Fruit fly (Drosophila melanogaster) whole organism, embryonic: ENCODE data around the gene Dbp73D.

Source experiments
- Abd-B ChIP-seq: fragments of 200-800 bp; sonication (Bioruptor generic); optimal IDR thresholded peaks from 2 replicates; lab custom pipeline; 2018; ENCODE audit warnings: missing biosample characterization, mild to moderate bottlenecking, missing genetic modification characterization, moderate library complexity
- BEAF-32 ChIP-seq: fragments of 200-800 bp; sonication (Bioruptor generic); optimal IDR thresholded peaks from 3 replicates; lab custom pipeline; 2017; ENCODE audit warnings: missing biosample characterization, missing genetic modification characterization, mild to moderate bottlenecking, moderate library complexity, missing genetic modification reagents
- CG10366 ChIP-seq: fragments of 200-800 bp; sonication (Bioruptor generic); IDR thresholded peaks from 2 replicates; pipeline ENCODE4 v1.3.6; 2022; ENCODE audit warnings: missing biosample characterization, missing genetic modification characterization
- CG11093 ChIP-seq: fragments of 200-800 bp; sonication (Bioruptor generic); IDR thresholded peaks from 3 replicates; pipeline ENCODE4 v1.3.6; 2022; ENCODE audit warnings: missing biosample characterization, missing genetic modification characterization
- CG12104 ChIP-seq: fragments of 200-800 bp; sonication (Bioruptor generic); optimal IDR thresholded peaks from 3 replicates; lab custom pipeline; 2016; ENCODE audit warnings: missing biosample characterization, missing genetic modification characterization
- CG13287 ChIP-seq: fragments of 200-800 bp; sonication (Bioruptor generic); IDR thresholded peaks from 2 replicates; pipeline ENCODE4 v1.3.6; 2022; ENCODE audit warnings: missing biosample characterization, missing genetic modification characterization; ENCODE audit not compliant: partially characterized antibody
- CG14050 ChIP-seq: fragments of 200-800 bp; sonication (Bioruptor generic); IDR thresholded peaks from 3 replicates; pipeline ENCODE4 v1.3.6; 2022; ENCODE audit warnings: missing biosample characterization, missing genetic modification characterization
- CG14441 ChIP-seq: fragments of 200-800 bp; sonication (Bioruptor generic); IDR thresholded peaks from 2 replicates; pipeline ENCODE4 v1.3.6; 2022; ENCODE audit warnings: missing biosample characterization, missing genetic modification characterization
- CG16813 ChIP-seq: fragments of 200-800 bp; sonication (Bioruptor generic); IDR thresholded peaks from 3 replicates; pipeline ENCODE4 v1.3.6; 2022; ENCODE audit warnings: missing biosample characterization, missing genetic modification characterization; ENCODE audit not compliant: partially characterized antibody
- CG17328 ChIP-seq: fragments of 200-800 bp; sonication (Bioruptor generic); IDR thresholded peaks from 2 replicates; pipeline ENCODE4 v1.3.6; 2022; ENCODE audit warnings: missing biosample characterization, missing genetic modification characterization
- CG17829 ChIP-seq: fragments of 200-800 bp; optimal IDR thresholded peaks from 2 replicates; lab custom pipeline; 2019; ENCODE audit warnings: missing biosample characterization, mild to moderate bottlenecking, missing genetic modification characterization, moderate library complexity
- CG1832 ChIP-seq: fragments of 200-800 bp; sonication (Bioruptor generic); optimal IDR thresholded peaks from 2 replicates; lab custom pipeline; 2017; ENCODE audit warnings: missing biosample characterization, mild to moderate bottlenecking, missing genetic modification characterization, inconsistent platforms
- CG2889 ChIP-seq: fragments of 200-800 bp; sonication (Bioruptor generic); IDR thresholded peaks from 3 replicates; pipeline ENCODE4 v1.3.6; 2022; ENCODE audit warnings: missing biosample characterization, missing genetic modification characterization
- CG32767 ChIP-seq: fragments of 200-800 bp; sonication (Bioruptor generic); IDR thresholded peaks from 2 replicates; pipeline ENCODE4 v1.3.6; 2022; ENCODE audit warnings: missing biosample characterization, missing genetic modification characterization
- CG34224 ChIP-seq: fragments of 200-800 bp; sonication (Bioruptor generic); IDR thresholded peaks from 3 replicates; pipeline ENCODE4 v1.3.6; 2022; ENCODE audit warnings: missing biosample characterization, missing genetic modification characterization; ENCODE audit not compliant: partially characterized antibody
- CG7271 ChIP-seq: fragments of 200-800 bp; sonication (Bioruptor generic); optimal IDR thresholded peaks from 2 replicates; lab custom pipeline; 2018; ENCODE audit warnings: missing biosample characterization, mild to moderate bottlenecking, missing genetic modification characterization, moderate library complexity
- CG7745 ChIP-seq: fragments of 200-800 bp; sonication (Bioruptor generic); optimal IDR thresholded peaks from 2 replicates; lab custom pipeline; 2018; ENCODE audit warnings: missing biosample characterization, mild to moderate bottlenecking, missing genetic modification characterization, moderate library complexity
- CG7987 ChIP-seq: fragments of 200-800 bp; sonication (Bioruptor generic); optimal IDR thresholded peaks from 2 replicates; lab custom pipeline; 2018; ENCODE audit warnings: missing biosample characterization, mild to moderate bottlenecking, missing genetic modification characterization, moderate library complexity
- CTCF ChIP-seq: fragments of 200-800 bp; sonication (Bioruptor generic); optimal IDR thresholded peaks from 2 replicates; lab custom pipeline; 2017; ENCODE audit warnings: missing biosample characterization, mild to moderate bottlenecking, missing genetic modification characterization, moderate library complexity
- D19B ChIP-seq: fragments of 200-800 bp; sonication (Bioruptor generic); optimal IDR thresholded peaks from 2 replicates; lab custom pipeline; 2017; ENCODE audit warnings: missing biosample characterization, mild to moderate bottlenecking, missing genetic modification characterization
- Dp ChIP-seq: fragments of 200-800 bp; sonication (Bioruptor generic); optimal IDR thresholded peaks from 2 replicates; lab custom pipeline; 2018; ENCODE audit warnings: missing biosample characterization, mild to moderate bottlenecking, missing genetic modification characterization, moderate library complexity
- Drgx ChIP-seq: fragments of 200-800 bp; sonication (Bioruptor generic); IDR thresholded peaks from 2 replicates; pipeline ENCODE4 v1.3.6; 2022; ENCODE audit warnings: missing biosample characterization, missing genetic modification characterization
- E2f1 ChIP-seq: fragments of 200-800 bp; sonication (Bioruptor generic); IDR thresholded peaks from 2 replicates; pipeline ENCODE4 v1.3.6; 2022; ENCODE audit warnings: missing biosample characterization, missing genetic modification characterization
- ERR ChIP-seq: fragments of 200-800 bp; sonication (Bioruptor generic); optimal IDR thresholded peaks from 2 replicates; lab custom pipeline; 2016; ENCODE audit warnings: missing biosample characterization, missing genetic modification characterization
- Lhr ChIP-seq: fragments of 200-800 bp; sonication (Bioruptor generic); optimal IDR thresholded peaks from 3 replicates; lab custom pipeline; 2017; ENCODE audit warnings: mild to moderate bottlenecking, missing biosample characterization, missing genetic modification reagents, missing genetic modification characterization
- Lpt ChIP-seq: fragments of >200 bp; optimal IDR thresholded peaks from 2 replicates; lab custom pipeline; 2018; ENCODE audit warnings: missing biosample characterization, missing genetic modification characterization
- Mes4 ChIP-seq: fragments of 200-800 bp; sonication (Bioruptor generic); optimal IDR thresholded peaks from 2 replicates; lab custom pipeline; 2016; ENCODE audit warnings: missing biosample characterization, missing genetic modification characterization
- Neu2 ChIP-seq: fragments of 200-800 bp; sonication (Bioruptor generic); optimal IDR thresholded peaks from 3 replicates; lab custom pipeline; 2016; ENCODE audit warnings: missing biosample characterization, missing genetic modification characterization, borderline replicate concordance
- Nf-YB ChIP-seq: fragments of 200-800 bp; sonication (Bioruptor generic); optimal IDR thresholded peaks from 3 replicates; lab custom pipeline; 2019; ENCODE audit warnings: missing biosample characterization, mild to moderate bottlenecking, missing genetic modification characterization, moderate library complexity
- Opbp ChIP-seq: fragments of 200-800 bp; sonication (Bioruptor generic); IDR thresholded peaks from 3 replicates; pipeline ENCODE4 v1.3.6; 2022; ENCODE audit warnings: missing biosample characterization, missing genetic modification characterization; ENCODE audit not compliant: partially characterized antibody
- Ptx1 ChIP-seq: fragments of 200-800 bp; sonication (Bioruptor generic); IDR thresholded peaks from 2 replicates; pipeline ENCODE4 v1.3.6; 2022; ENCODE audit warnings: missing biosample characterization, missing genetic modification characterization
- Rx ChIP-seq: fragments of 200-800 bp; sonication (Bioruptor generic); IDR thresholded peaks from 2 replicates; pipeline ENCODE4 v1.3.6; 2022; ENCODE audit warnings: missing biosample characterization, missing genetic modification characterization
- Sox100B ChIP-seq: fragments of 200-800 bp; sonication (Bioruptor generic); optimal IDR thresholded peaks from 3 replicates; lab custom pipeline; 2018; ENCODE audit warnings: missing biosample characterization, mild to moderate bottlenecking, missing genetic modification characterization
- ac ChIP-seq: fragments of 200-800 bp; sonication (Bioruptor generic); optimal IDR thresholded peaks from 3 replicates; lab custom pipeline; 2017; ENCODE audit warnings: missing biosample characterization, mild to moderate bottlenecking, missing genetic modification characterization
- amos ChIP-seq: fragments of 200-800 bp; sonication (Bioruptor generic); IDR thresholded peaks from 2 replicates; pipeline ENCODE4 v1.3.6; 2022; ENCODE audit warnings: missing biosample characterization, missing genetic modification characterization; ENCODE audit not compliant: partially characterized antibody
- cad ChIP-seq: fragments of >200 bp; optimal IDR thresholded peaks from 2 replicates; lab custom pipeline; 2017; ENCODE audit warnings: missing biosample characterization, missing genetic modification characterization
- cas ChIP-seq: fragments of 200-800 bp; sonication (Bioruptor generic); IDR thresholded peaks from 2 replicates; pipeline ENCODE4 v1.3.6; 2022; ENCODE audit warnings: missing biosample characterization, missing genetic modification characterization
- corto ChIP-seq: fragments of 200-800 bp; sonication (Bioruptor generic); optimal IDR thresholded peaks from 2 replicates; lab custom pipeline; 2016; ENCODE audit warnings: missing biosample characterization, mild to moderate bottlenecking, missing genetic modification characterization, moderate library complexity
- crp ChIP-seq, 2 experiments: fragments of 200-800 bp; sonication (Bioruptor generic); optimal IDR thresholded peaks; 2 replicates in 1 of 2; 3 replicates in 1 of 2; lab custom pipeline; 2017; ENCODE audit warnings: missing biosample characterization in 2 of 2, missing genetic modification characterization in 2 of 2, mild to moderate bottlenecking in 1 of 2, moderate library complexity in 1 of 2
- dan ChIP-seq: fragments of 200-800 bp; sonication (Bioruptor generic); IDR thresholded peaks from 2 replicates; pipeline ENCODE4 v1.3.6; 2022; ENCODE audit warnings: missing biosample characterization, missing genetic modification characterization
- ems ChIP-seq: fragments of 200-800 bp; sonication (Bioruptor generic); optimal IDR thresholded peaks from 3 replicates; lab custom pipeline; 2016; ENCODE audit warnings: missing biosample characterization, missing genetic modification characterization
- fd3F ChIP-seq: fragments of 200-800 bp; sonication (Bioruptor generic); optimal IDR thresholded peaks from 2 replicates; lab custom pipeline; 2018; ENCODE audit warnings: missing biosample characterization, mild to moderate bottlenecking, missing genetic modification characterization, moderate library complexity
- lola ChIP-seq, 3 experiments: fragments of >200 bp in 2 of 3; fragments of 200-800 bp in 1 of 3; sonication (Bioruptor generic) in 1 of 3; optimal IDR thresholded peaks; 2 replicates each; lab custom pipeline; 2017 to 2019; ENCODE audit warnings: missing biosample characterization in 3 of 3, missing genetic modification characterization in 3 of 3, mild to moderate bottlenecking in 1 of 3, moderate library complexity in 1 of 3
- sc ChIP-seq, 3 experiments: fragments of >200 bp in 2 of 3; fragments of 200-800 bp in 1 of 3; sonication (Bioruptor generic) in 1 of 3; optimal IDR thresholded peaks; 2 replicates in 2 of 3; 3 replicates in 1 of 3; lab custom pipeline; 2017; ENCODE audit warnings: mild to moderate bottlenecking in 1 of 3, missing biosample characterization in 1 of 3, missing genetic modification characterization in 1 of 3, missing genetic modification reagents in 1 of 3
- sens ChIP-seq: fragments of 200-800 bp; sonication (Bioruptor generic); peaks from one replicate; lab custom pipeline; 2016; ENCODE audit warnings: missing biosample characterization, missing genetic modification characterization
- twi ChIP-seq: fragments of 200-800 bp; optimal IDR thresholded peaks from 2 replicates; lab custom pipeline; 2019; ENCODE audit warnings: missing biosample characterization, mild to moderate bottlenecking, missing genetic modification characterization, moderate library complexity
- vnd ChIP-seq: fragments of 200-800 bp; sonication (Bioruptor generic); IDR thresholded peaks from 3 replicates; pipeline ENCODE4 v1.3.6; 2022; ENCODE audit warnings: missing biosample characterization, missing genetic modification characterization; ENCODE audit not compliant: partially characterized antibody
- wek ChIP-seq: fragments of 200-800 bp; sonication (Bioruptor generic); optimal IDR thresholded peaks from 3 replicates; lab custom pipeline; 2018; ENCODE audit warnings: missing biosample characterization, mild to moderate bottlenecking, missing genetic modification characterization, moderate library complexity
- wor ChIP-seq: fragments of 200-800 bp; sonication (Bioruptor generic); IDR thresholded peaks from 2 replicates; pipeline ENCODE4 v1.3.6; 2022; ENCODE audit warnings: missing biosample characterization, missing genetic modification characterization

The Dbp73D gene

DNA sequence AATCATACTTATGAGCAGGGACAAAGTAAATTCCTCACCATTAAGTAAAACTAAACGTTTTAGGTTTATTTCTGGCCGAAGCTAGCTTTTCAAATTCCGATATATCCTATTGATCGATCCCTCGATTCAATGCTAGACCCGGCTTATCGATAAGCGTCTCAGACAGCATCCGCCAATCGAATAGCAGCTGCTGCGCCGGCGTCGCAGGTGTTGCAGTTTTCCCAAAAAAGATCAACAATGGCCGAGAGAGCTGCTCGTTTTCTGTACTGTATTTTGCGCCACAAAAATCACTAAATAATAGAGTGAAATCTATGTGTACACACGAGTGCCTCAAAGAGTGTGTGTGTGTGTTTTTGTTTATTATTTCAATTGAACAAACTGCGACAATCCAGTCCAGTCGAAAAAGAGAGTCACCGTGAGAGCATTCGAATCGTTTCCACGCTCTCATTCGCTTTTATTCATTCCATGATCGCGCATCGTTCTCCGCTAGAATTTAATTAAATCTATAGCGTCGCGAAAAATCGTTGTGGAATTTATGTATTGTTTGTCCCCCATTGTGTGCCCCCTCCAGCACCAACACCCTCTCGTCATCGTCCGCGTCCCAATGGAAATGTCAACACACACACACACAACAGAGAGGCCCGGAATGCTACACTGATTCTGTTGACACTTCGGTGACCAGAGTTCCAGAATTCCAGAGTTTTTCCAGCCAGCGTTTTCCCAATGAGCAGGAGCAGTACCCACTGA is 17.0 kb downstream of the Dbp73D start (continued):
- TF ChIP-seq crp (GFP tag; optimal IDR thresholded peaks at IDR 0.05; lab: Kevin White, UChicago), result peak in 1 of 2 experiments; percentile 58
- TF ChIP-seq CG1832 (GFP tag; lab: Kevin White, UChicago), result no peak
- TF ChIP-seq corto (GFP tag; lab: Kevin White, UChicago), result no peak
- peak; percentile 71 for TF ChIP-seq CG13287 (GFP tag; lab: Robert Waterston, UW)
- TF ChIP-seq Lpt (GFP tag; lab: Kevin White, UChicago), result no peak
- no peak for TF ChIP-seq wek (GFP tag; lab: Kevin White, UChicago)
- no peak for TF ChIP-seq dan (GFP tag; lab: Robert Waterston, UW)
- TF ChIP-seq cad, result no peak
- TF ChIP-seq Dp (GFP tag; lab: Kevin White, UChicago), result peak; percentile 76
- TF ChIP-seq E2f1, result no peak
- no peak for TF ChIP-seq CG14441 (GFP tag; lab: Robert Waterston, UW)
- peak; percentile 66; the same call in 2 of the 3 replicates for TF ChIP-seq Opbp
- no peak for TF ChIP-seq CG2889 (GFP tag; lab: Robert Waterston, UW)
- no peak for TF ChIP-seq ERR (GFP tag; lab: Kevin White, UChicago)
- no peak for TF ChIP-seq Drgx (GFP tag; lab: Robert Waterston, UW)
- no peak for TF ChIP-seq cas (GFP tag; lab: Robert Waterston, UW)
- no peak for TF ChIP-seq Lhr
- TF ChIP-seq ac (GFP tag; lab: Kevin White, UChicago), result peak; percentile 66
- no peak for TF ChIP-seq CG10366 (GFP tag; lab: Robert Waterston, UW)
- no peak for TF ChIP-seq D19B
- peak; percentile 64 for TF ChIP-seq vnd (GFP tag; lab: Robert Waterston, UW)
- TF ChIP-seq CG7745 (tag; lab: Kevin White, UChicago), result no peak
- no peak for TF ChIP-seq Sox100B
- no peak for TF ChIP-seq Rx (GFP tag; lab: Robert Waterston, UW)
- no peak for TF ChIP-seq fd3F (GFP tag; lab: Kevin White, UChicago)
- peak; percentile 55 for TF ChIP-seq amos (GFP tag; lab: Robert Waterston, UW)
- TF ChIP-seq CG17829 (tag; lab: Kevin White, UChicago), result no peak
- TF ChIP-seq sens, result peak; percentile 72
- no peak for TF ChIP-seq CG11093 (GFP tag; lab: Robert Waterston, UW)
- peak; percentile 18 for TF ChIP-seq BEAF-32 (GFP tag; lab: Kevin White, UChicago)
- no peak for TF ChIP-seq CG7987 (GFP tag; lab: Kevin White, UChicago)
- TF ChIP-seq Ptx1 (GFP tag; lab: Robert Waterston, UW), result no peak
- TF ChIP-seq CG16813 (GFP tag; lab: Robert Waterston, UW), result peak; percentile 54; the same call in 2 of the 3 replicates
- no peak for TF ChIP-seq Abd-B (GFP tag; lab: Kevin White, UChicago)
- TF ChIP-seq Nf-YB (GFP tag; lab: Kevin White, UChicago), result no peak
- no peak for TF ChIP-seq lola (GFP tag; optimal IDR thresholded peaks at IDR 0.05; lab: Kevin White, UChicago)
- no peak for TF ChIP-seq CG14050 (GFP tag; lab: Robert Waterston, UW)
- no peak for TF ChIP-seq Mes4 (GFP tag; lab: Kevin White, UChicago)
- TF ChIP-seq CG12104, result no peak
- peak; percentile 11 for TF ChIP-seq twi (tag; lab: Kevin White, UChicago)
- TF ChIP-seq CG7271, result no peak
- no peak for TF ChIP-seq wor (GFP tag; lab: Robert Waterston, UW)
- TF ChIP-seq ems, result no peak
- peak; percentile 63 for TF ChIP-seq CG34224 (GFP tag; lab: Robert Waterston, UW)
- TF ChIP-seq sc (optimal IDR thresholded peaks at IDR 0.05; lab: Kevin White, UChicago), result no peak
- no peak for TF ChIP-seq sc (GFP tag; optimal IDR thresholded peaks at IDR 0.05; lab: Kevin White, UChicago)
- no peak for TF ChIP-seq CG17328 (GFP tag; lab: Robert Waterston, UW)
- TF ChIP-seq CTCF (GFP tag; lab: Kevin White, UChicago), result no peak
- TF ChIP-seq Neu2, result no peak
- no peak for TF ChIP-seq CG32767 (GFP tag; lab: Robert Waterston, UW)
